Worm (Caenorhabditis elegans) whole organism, midembryonic: ENCODE results near the gene fbxb-42.

Experiments
- T22C8.4 ChIP-seq: fragments of 200-800 bp; sonication (Bioruptor generic); IDR thresholded peaks from 2 replicates; pipeline ENCODE4 v1.3.6; 2022; ENCODE audit warnings: missing genetic modification characterization, missing compliant biosample characterization
- cog-1 ChIP-seq: sonication (generic microtip); optimal IDR thresholded peaks from 2 replicates; lab custom pipeline; 2016; ENCODE audit warnings: missing genetic modification characterization, missing compliant biosample characterization
- flt-1 ChIP-seq: fragments of 200-800 bp; sonication (Bioruptor generic); IDR thresholded peaks from 2 replicates; pipeline ENCODE4 v1.3.6; 2022; ENCODE audit warnings: missing genetic modification characterization, missing compliant biosample characterization
- klf-2 ChIP-seq: fragments of 200-800 bp; sonication (Bioruptor generic); conservative IDR thresholded peaks from 2 replicates; pipeline ENCODE4 v1.3.6; 2022; ENCODE audit warnings: missing genetic modification reagents, missing genetic modification characterization, missing compliant biosample characterization
- med-1 ChIP-seq: sonication (generic microtip); optimal IDR thresholded peaks from 2 replicates; lab custom pipeline; 2017; ENCODE audit warnings: missing genetic modification characterization, mild to moderate bottlenecking, missing compliant biosample characterization, antibody characterized with exemption, missing genetic modification reagents; ENCODE audit not compliant: insufficient read depth
- ref-1 ChIP-seq: fragments of 200-800 bp; sonication (Bioruptor generic); conservative IDR thresholded peaks from 2 replicates; pipeline ENCODE4 v1.3.6; 2022; ENCODE audit warnings: missing genetic modification reagents, missing genetic modification characterization, missing compliant biosample characterization
- tab-1 ChIP-seq: fragments of 200-800 bp; sonication (Bioruptor generic); IDR thresholded peaks from 2 replicates; pipeline ENCODE4 v1.3.6; 2022; ENCODE audit warnings: missing genetic modification characterization, missing compliant biosample characterization
- ztf-29 ChIP-seq: fragments of 200-800 bp; sonication (Bioruptor generic); IDR thresholded peaks from 2 replicates; pipeline ENCODE4 v1.3.6; 2022; ENCODE audit warnings: missing genetic modification reagents, missing genetic modification characterization, missing compliant biosample characterization

ce11 chrII:1584140-1584539, 46.7 kb downstream of the fbxb-42 start, which contains the start of gene clec-21:
- no peak for TF ChIP-seq ref-1
- no peak for TF ChIP-seq klf-2
- TF ChIP-seq flt-1 (GFP tag; lab: Robert Waterston, UW): no peak
- TF ChIP-seq ztf-29 (GFP tag; lab: Robert Waterston, UW): no peak
- TF ChIP-seq T22C8.4 (GFP tag; lab: Robert Waterston, UW): no peak
- no peak for TF ChIP-seq med-1
- no peak for TF ChIP-seq tab-1
- no peak for TF ChIP-seq cog-1
